Fruit fly (Drosophila melanogaster) whole organism, embryonic: ENCODE results near the gene COX6B.
A peak's percentile ranks its signal among the peaks of the same experiment; 100 is the strongest.

Experiments
- CG12104 ChIP-seq: fragments of 200-800 bp; sonication (Bioruptor generic); optimal IDR thresholded peaks from 3 replicates; lab custom pipeline; 2016; ENCODE audit warnings: missing biosample characterization, missing genetic modification characterization
- CG12155 ChIP-seq: fragments of 200-800 bp; sonication (Bioruptor generic); optimal IDR thresholded peaks from 3 replicates; lab custom pipeline; 2016; ENCODE audit warnings: missing biosample characterization, missing genetic modification characterization
- CG12391 ChIP-seq: fragments of 200-800 bp; sonication (Bioruptor generic); optimal IDR thresholded peaks from 3 replicates; lab custom pipeline; 2018; ENCODE audit warnings: missing biosample characterization, mild to moderate bottlenecking, missing genetic modification characterization, moderate library complexity
- CG14710 ChIP-seq: fragments of 200-800 bp; sonication (Bioruptor generic); optimal IDR thresholded peaks from 3 replicates; lab custom pipeline; 2019; ENCODE audit warnings: missing biosample characterization, mild to moderate bottlenecking, missing genetic modification characterization, moderate library complexity
- CG15269 ChIP-seq: fragments of 200-800 bp; sonication (Bioruptor generic); optimal IDR thresholded peaks from 2 replicates; lab custom pipeline; 2018; ENCODE audit warnings: missing biosample characterization, mild to moderate bottlenecking, missing genetic modification characterization, moderate library complexity
- CG17612 ChIP-seq: fragments of 200-800 bp; sonication (Bioruptor generic); IDR thresholded peaks from 2 replicates; pipeline ENCODE4 v1.3.6; 2022; ENCODE audit warnings: missing biosample characterization, missing genetic modification characterization
- CG18262 ChIP-seq: fragments of 200-800 bp; optimal IDR thresholded peaks from 3 replicates; lab custom pipeline; 2019; ENCODE audit warnings: missing biosample characterization, mild to moderate bottlenecking, missing genetic modification characterization, moderate library complexity
- CG2199 ChIP-seq: fragments of 200-800 bp; sonication (Bioruptor generic); IDR thresholded peaks from 3 replicates; pipeline ENCODE4 v1.3.6; 2022; ENCODE audit warnings: missing biosample characterization, missing genetic modification characterization
- CG31441 ChIP-seq: fragments of 200-800 bp; sonication (Bioruptor generic); IDR thresholded peaks from 2 replicates; pipeline ENCODE4 v1.3.6; 2022; ENCODE audit warnings: missing biosample characterization, missing genetic modification characterization
- CG33557 ChIP-seq: fragments of 200-800 bp; sonication (Bioruptor generic); optimal IDR thresholded peaks from 2 replicates; lab custom pipeline; 2019; ENCODE audit warnings: missing biosample characterization, mild to moderate bottlenecking, missing genetic modification characterization, moderate library complexity
- CG3995 ChIP-seq: fragments of 200-800 bp; sonication (Bioruptor generic); optimal IDR thresholded peaks from 3 replicates; lab custom pipeline; 2016; ENCODE audit warnings: missing biosample characterization, missing genetic modification characterization
- CG4707 ChIP-seq: fragments of 200-800 bp; sonication (Bioruptor generic); optimal IDR thresholded peaks from 2 replicates; lab custom pipeline; 2018; ENCODE audit warnings: missing biosample characterization, mild to moderate bottlenecking, missing genetic modification characterization, moderate library complexity
- CG6254 ChIP-seq: fragments of 200-800 bp; sonication (Bioruptor generic); optimal IDR thresholded peaks from 3 replicates; lab custom pipeline; 2017; ENCODE audit warnings: mild to moderate bottlenecking, missing biosample characterization, missing genetic modification reagents, missing genetic modification characterization
- CG9817 ChIP-seq: fragments of 200-800 bp; sonication (Bioruptor generic); optimal IDR thresholded peaks from 2 replicates; lab custom pipeline; 2018; ENCODE audit warnings: missing biosample characterization, mild to moderate bottlenecking, missing genetic modification characterization, moderate library complexity
- D19A ChIP-seq: fragments of 200-800 bp; optimal IDR thresholded peaks from 3 replicates; lab custom pipeline; 2019; ENCODE audit warnings: missing biosample characterization, mild to moderate bottlenecking, missing genetic modification characterization, moderate library complexity
- Deaf1 ChIP-seq: fragments of 200-800 bp; optimal IDR thresholded peaks from 3 replicates; lab custom pipeline; 2019; ENCODE audit warnings: missing biosample characterization, mild to moderate bottlenecking, missing genetic modification characterization, moderate library complexity
- E2f2 ChIP-seq: fragments of 200-800 bp; sonication (Bioruptor generic); IDR thresholded peaks from 2 replicates; pipeline ENCODE4 v1.3.6; 2022; ENCODE audit warnings: missing biosample characterization, missing genetic modification characterization
- HmgZ ChIP-seq: fragments of 200-800 bp; sonication (Bioruptor generic); optimal IDR thresholded peaks from 2 replicates; lab custom pipeline; 2018; ENCODE audit warnings: missing biosample characterization, mild to moderate bottlenecking, missing genetic modification characterization
- Mad ChIP-seq: fragments of 200-800 bp; sonication (Bioruptor generic); optimal IDR thresholded peaks from 2 replicates; lab custom pipeline; 2016; ENCODE audit warnings: missing biosample characterization, missing genetic modification characterization
- Mrtf ChIP-seq: fragments of 200-800 bp; sonication (Bioruptor generic); IDR thresholded peaks from 3 replicates; pipeline ENCODE4 v1.3.6; 2022; ENCODE audit warnings: missing biosample characterization, missing genetic modification characterization
- Myb ChIP-seq: fragments of 200-800 bp; sonication (Bioruptor generic); optimal IDR thresholded peaks from 2 replicates; lab custom pipeline; 2016; ENCODE audit warnings: missing biosample characterization, missing genetic modification characterization
- Oaz ChIP-seq: fragments of 200-800 bp; sonication (Bioruptor generic); IDR thresholded peaks from 2 replicates; pipeline ENCODE4 v1.3.6; 2022; ENCODE audit warnings: missing biosample characterization, missing genetic modification characterization
- Pdp1 ChIP-seq, 2 experiments: fragments of 200-800 bp; sonication (Bioruptor generic); optimal IDR thresholded peaks; 3 replicates each; lab custom pipeline; 2016; ENCODE audit warnings: missing biosample characterization in 2 of 2, missing genetic modification characterization in 2 of 2, mild to moderate bottlenecking in 1 of 2, moderate library complexity in 1 of 2
- Rfx ChIP-seq: fragments of 200-800 bp; sonication (Bioruptor generic); IDR thresholded peaks from 2 replicates; pipeline ENCODE4 v1.3.6; 2022; ENCODE audit warnings: missing biosample characterization, missing genetic modification characterization
- Sin3A ChIP-seq: fragments of >200 bp; optimal IDR thresholded peaks from 2 replicates; lab custom pipeline; 2018
- YL-1 ChIP-seq: fragments of 200-800 bp; sonication (Bioruptor generic); optimal IDR thresholded peaks from 3 replicates; lab custom pipeline; 2017; ENCODE audit warnings: missing biosample characterization, mild to moderate bottlenecking, missing genetic modification characterization
- abd-A ChIP-seq: fragments of 200-800 bp; sonication (Bioruptor generic); optimal IDR thresholded peaks from 3 replicates; lab custom pipeline; 2019; ENCODE audit warnings: missing biosample characterization, mild to moderate bottlenecking, missing genetic modification characterization, moderate library complexity
- bab2 ChIP-seq: fragments of 200-800 bp; sonication (Bioruptor generic); optimal IDR thresholded peaks from 2 replicates; lab custom pipeline; 2016; ENCODE audit warnings: missing biosample characterization, missing genetic modification characterization
- crol ChIP-seq: fragments of 200-800 bp; sonication (Bioruptor generic); IDR thresholded peaks from 2 replicates; pipeline ENCODE4 v1.3.6; 2022; ENCODE audit warnings: missing biosample characterization, missing genetic modification characterization
- disco-r ChIP-seq: fragments of 200-800 bp; sonication (Bioruptor generic); optimal IDR thresholded peaks from 2 replicates; lab custom pipeline; 2016; ENCODE audit warnings: missing biosample characterization, missing genetic modification characterization
- eve ChIP-seq, 2 experiments: fragments of >200 bp; optimal IDR thresholded peaks; 2 replicates each; lab custom pipeline; 2017; ENCODE audit warnings: missing biosample characterization in 2 of 2, missing genetic modification characterization in 2 of 2
- exex ChIP-seq: fragments of 200-800 bp; sonication (Bioruptor generic); optimal IDR thresholded peaks from 4 replicates; lab custom pipeline; 2018; ENCODE audit warnings: missing biosample characterization, mild to moderate bottlenecking, missing genetic modification characterization, moderate library complexity
- gem ChIP-seq: fragments of 200-800 bp; sonication (Bioruptor generic); optimal IDR thresholded peaks from 2 replicates; lab custom pipeline; 2019; ENCODE audit warnings: missing biosample characterization, mild to moderate bottlenecking, missing genetic modification characterization, moderate library complexity
- hth ChIP-seq: fragments of >200 bp; optimal IDR thresholded peaks from 2 replicates; lab custom pipeline; 2017; ENCODE audit warnings: inconsistent platforms
- lbe ChIP-seq: fragments of 200-800 bp; sonication (Bioruptor generic); optimal IDR thresholded peaks from 2 replicates; lab custom pipeline; 2016; ENCODE audit warnings: missing biosample characterization, mild to moderate bottlenecking, missing genetic modification characterization
- otp ChIP-seq: fragments of 200-800 bp; sonication (Bioruptor generic); IDR thresholded peaks from 3 replicates; pipeline ENCODE4, ENCODE4 v1.3.6; 2022; ENCODE audit warnings: missing biosample characterization, missing genetic modification characterization
- phol ChIP-seq: fragments of 200-800 bp; sonication (Bioruptor generic); optimal IDR thresholded peaks from 3 replicates; lab custom pipeline; 2018; ENCODE audit warnings: missing biosample characterization, mild to moderate bottlenecking, missing genetic modification characterization, moderate library complexity
- pzg ChIP-seq: fragments of 200-800 bp; sonication (Bioruptor generic); optimal IDR thresholded peaks from 3 replicates; lab custom pipeline; 2018; ENCODE audit warnings: missing biosample characterization, mild to moderate bottlenecking, missing genetic modification characterization, moderate library complexity
- scrt ChIP-seq: fragments of 200-800 bp; sonication (Bioruptor generic); optimal IDR thresholded peaks from 2 replicates; lab custom pipeline; 2018; ENCODE audit warnings: missing biosample characterization, mild to moderate bottlenecking, missing genetic modification characterization, moderate library complexity
- sd ChIP-seq: fragments of 200-800 bp; sonication (Bioruptor generic); optimal IDR thresholded peaks from 3 replicates; lab custom pipeline; 2018; ENCODE audit warnings: missing biosample characterization, mild to moderate bottlenecking, missing genetic modification characterization, moderate library complexity
- seq ChIP-seq: fragments of 200-800 bp; sonication (Bioruptor generic); IDR thresholded peaks from 2 replicates; pipeline ENCODE4 v1.3.6; 2022; ENCODE audit warnings: missing biosample characterization, missing genetic modification characterization
- ssp ChIP-seq: fragments of 200-800 bp; sonication (Bioruptor generic); IDR thresholded peaks from 2 replicates; pipeline ENCODE4 v1.3.6; 2022; ENCODE audit warnings: missing biosample characterization, missing genetic modification characterization
- twi ChIP-seq: fragments of 200-800 bp; optimal IDR thresholded peaks from 2 replicates; lab custom pipeline; 2019; ENCODE audit warnings: missing biosample characterization, mild to moderate bottlenecking, missing genetic modification characterization, moderate library complexity
- wor ChIP-seq: fragments of 200-800 bp; sonication (Bioruptor generic); IDR thresholded peaks from 2 replicates; pipeline ENCODE4 v1.3.6; 2022; ENCODE audit warnings: missing biosample characterization, missing genetic modification characterization
- z ChIP-seq: fragments of 200-800 bp; sonication (Bioruptor generic); IDR thresholded peaks from 3 replicates; pipeline ENCODE4 v1.3.6; 2022; ENCODE audit warnings: missing biosample characterization, missing genetic modification characterization
- zf30C ChIP-seq: fragments of 200-800 bp; sonication (Bioruptor generic); optimal IDR thresholded peaks from 3 replicates; lab custom pipeline; 2018; ENCODE audit warnings: missing biosample characterization, mild to moderate bottlenecking, missing genetic modification characterization

The COX6B gene

DNA sequence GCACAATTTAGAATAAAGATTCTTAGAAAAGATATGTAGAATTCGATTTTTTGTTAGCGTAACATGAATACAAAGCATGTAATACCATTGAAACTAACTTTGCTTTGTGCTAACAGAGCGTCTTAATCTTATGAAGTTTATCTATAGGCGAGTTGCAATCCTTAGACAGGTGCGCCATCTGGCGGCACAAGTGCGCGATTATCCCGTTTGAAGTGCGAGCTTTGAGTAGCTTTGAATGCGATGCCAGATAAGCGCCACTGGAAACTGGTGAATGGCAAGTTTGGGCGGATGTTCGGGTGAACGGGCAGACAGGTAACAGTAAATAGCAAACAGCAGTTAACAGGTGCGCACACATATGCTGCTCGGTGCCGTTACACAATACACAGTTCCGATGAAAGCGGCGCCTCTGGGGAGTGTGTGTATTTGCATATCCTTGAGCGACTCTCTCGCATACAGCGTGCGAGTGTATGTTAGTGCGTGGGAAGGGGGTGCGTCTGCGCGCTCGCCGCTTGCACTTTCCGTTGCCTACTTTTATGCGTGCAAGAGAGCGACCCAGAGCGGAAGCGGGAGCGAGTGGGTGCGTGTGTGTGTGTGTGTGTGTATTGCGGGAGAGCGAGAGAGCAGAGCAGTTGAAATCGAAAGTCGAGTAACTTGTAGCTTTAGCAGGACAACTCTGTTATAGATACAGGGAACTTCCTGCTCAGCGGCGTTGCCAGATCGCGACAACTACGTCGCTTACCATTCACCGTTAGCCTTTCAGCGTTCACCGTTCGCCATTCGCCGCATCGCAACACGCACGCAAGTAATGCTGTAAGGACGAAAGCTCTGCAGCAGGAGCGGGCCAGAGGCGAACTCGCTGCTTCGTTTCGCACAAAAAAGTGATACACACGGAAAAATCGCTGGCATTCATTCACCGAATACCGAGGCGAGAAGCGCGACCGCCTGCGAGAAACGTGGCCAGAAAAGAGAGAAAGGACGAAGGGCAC is 25.9 kb downstream of the COX6B start, which contains the start of gene CG12531 (continued):
- TF ChIP-seq scrt (GFP tag; lab: Kevin White, UChicago): peak; percentile 50
- peak; percentile 10 for TF ChIP-seq pzg (GFP tag; lab: Kevin White, UChicago)
- TF ChIP-seq otp (GFP tag; lab: Robert Waterston, UW): no peak
- no peak for TF ChIP-seq Oaz
- peak; percentile 77 for TF ChIP-seq CG12155 (GFP tag; lab: Kevin White, UChicago)
- peak in 1 of 2 experiments; percentile 57 for TF ChIP-seq Pdp1 (GFP tag; optimal IDR thresholded peaks at IDR 0.05; lab: Kevin White, UChicago)
- peak; percentile 14 for TF ChIP-seq abd-A (tag; lab: Kevin White, UChicago)
- peak; percentile 5 for TF ChIP-seq CG3995 (GFP tag; lab: Kevin White, UChicago)
- TF ChIP-seq Myb (GFP tag; lab: Kevin White, UChicago): no peak

DNA sequence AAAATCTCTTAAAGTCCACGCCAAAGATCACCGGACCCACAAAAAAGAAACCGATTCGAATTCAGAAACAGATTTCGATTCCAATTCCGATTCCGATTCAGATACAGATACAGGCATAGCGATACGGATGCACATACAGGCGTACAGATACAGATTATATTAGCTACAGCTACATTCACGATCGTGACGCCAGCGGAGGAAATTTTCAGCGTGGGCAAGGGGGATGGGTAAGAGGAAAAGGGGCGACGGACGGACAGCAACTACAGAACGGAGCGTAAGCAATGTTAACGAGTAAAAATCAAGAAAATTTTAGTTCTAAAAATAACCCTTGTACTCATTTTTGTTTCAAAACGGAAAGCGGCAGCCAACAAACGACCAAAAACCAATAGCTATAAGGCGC is 27.1 kb downstream of the COX6B start:
- TF ChIP-seq sd (tag; lab: Kevin White, UChicago): no peak
- peak; percentile 10 for TF ChIP-seq Deaf1 (tag; lab: Kevin White, UChicago)
- TF ChIP-seq Mad (GFP tag; lab: Kevin White, UChicago): no peak
- TF ChIP-seq crol (GFP tag; lab: Robert Waterston, UW): peak; percentile 75; the same call in 1 of the 2 replicates
- TF ChIP-seq CG4707 (GFP tag; lab: Kevin White, UChicago): no peak
- no peak for TF ChIP-seq Rfx (GFP tag; lab: Robert Waterston, UW)
- peak; percentile 54; the same call in 2 of the 3 replicates for TF ChIP-seq CG2199 (GFP tag; lab: Robert Waterston, UW)
- TF ChIP-seq twi: no peak
- 0 out of 3 replicates have a peak, but pooled peaks have one; percentile 45 for TF ChIP-seq z (GFP tag; lab: Robert Waterston, UW)
- no peak for TF ChIP-seq CG15269 (tag; lab: Kevin White, UChicago)
- no peak for TF ChIP-seq CG17612
- TF ChIP-seq Pdp1 (GFP tag; optimal IDR thresholded peaks at IDR 0.05; lab: Kevin White, UChicago): no peak
- TF ChIP-seq, all 482 proteins: peak for 4

DNA sequence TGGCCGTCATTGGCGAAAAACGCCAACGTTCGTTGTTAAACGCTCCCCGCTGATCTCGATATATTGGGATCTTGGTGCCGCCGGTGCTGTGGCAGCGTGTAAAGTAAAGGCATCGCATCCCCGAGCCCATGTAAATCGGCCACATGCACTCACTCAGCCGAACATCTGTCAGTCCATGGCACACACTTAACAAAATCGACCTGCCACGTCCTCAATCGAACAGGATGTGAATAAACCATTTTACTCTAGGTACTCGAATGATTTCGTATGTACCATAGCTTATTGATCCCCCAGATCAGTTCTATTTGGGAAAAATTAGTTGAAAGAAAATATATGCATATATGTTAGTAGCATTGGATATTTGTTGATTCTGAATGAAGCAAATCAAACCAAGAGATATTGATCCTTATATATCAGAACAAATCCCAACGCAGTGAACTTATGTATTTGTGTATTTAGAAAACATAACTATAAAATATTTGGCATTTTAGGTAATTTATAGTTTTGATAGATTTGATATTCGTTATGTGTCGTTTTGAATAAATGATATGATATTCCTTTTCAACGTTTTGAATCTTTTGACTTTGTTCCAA is 27.7 kb downstream of the COX6B start:
- TF ChIP-seq phol (tag; lab: Kevin White, UChicago): no peak
- no peak for TF ChIP-seq wor
- no peak for TF ChIP-seq YL-1
- TF ChIP-seq gem (tag; lab: Kevin White, UChicago): peak; percentile 27
- TF ChIP-seq CG14710 (tag; lab: Kevin White, UChicago): peak; percentile 4
- TF ChIP-seq CG3995 (GFP tag; lab: Kevin White, UChicago): no peak
- TF ChIP-seq Mrtf (GFP tag; lab: Robert Waterston, UW): no peak
- no peak for TF ChIP-seq HmgZ (tag; lab: Kevin White, UChicago)
- TF ChIP-seq CG12104: no peak
- TF ChIP-seq CG31441 (GFP tag; lab: Robert Waterston, UW): no peak
- no peak for TF ChIP-seq ssp
- no peak for TF ChIP-seq seq (GFP tag; lab: Robert Waterston, UW)
- TF ChIP-seq CG33557 (GFP tag; lab: Kevin White, UChicago): peak; percentile 10
- peak; percentile 42 for TF ChIP-seq CG18262 (tag; lab: Kevin White, UChicago)
- TF ChIP-seq zf30C (GFP tag; lab: Kevin White, UChicago): peak; percentile 71
- TF ChIP-seq D19A (tag; lab: Kevin White, UChicago): no peak
- TF ChIP-seq eve (GFP tag; optimal IDR thresholded peaks at IDR 0.05; lab: Kevin White, UChicago): no peak
- no peak for TF ChIP-seq bab2
- TF ChIP-seq exex (tag; lab: Kevin White, UChicago): no peak
- TF ChIP-seq hth (lab: Kevin White, UChicago): no peak
- peak; percentile 8 for TF ChIP-seq CG12391 (tag; lab: Kevin White, UChicago)
- TF ChIP-seq E2f2 (GFP tag; lab: Robert Waterston, UW): no peak
- TF ChIP-seq CG9817 (tag; lab: Kevin White, UChicago): no peak
- no peak for TF ChIP-seq CG6254 (GFP tag; lab: Kevin White, UChicago)
- no peak for TF ChIP-seq Sin3A (lab: Kevin White, UChicago)
- TF ChIP-seq disco-r (GFP tag; lab: Kevin White, UChicago): no peak
- TF ChIP-seq lbe: no peak
